Fruit fly (Drosophila melanogaster) whole organism, adult: ENCODE measurements around the gene CG13875.

Source experiments
- CG11617 ChIP-seq: fragments of 200-800 bp; sonication (Bioruptor generic); optimal IDR thresholded peaks from 2 replicates; lab custom pipeline; 2017; ENCODE audit warnings: mild to moderate bottlenecking, missing biosample characterization, missing genetic modification reagents, missing genetic modification characterization
- CG12768 ChIP-seq: fragments of 200-800 bp; sonication (Bioruptor generic); optimal IDR thresholded peaks from 2 replicates; lab custom pipeline; 2017; ENCODE audit warnings: missing biosample characterization, missing genetic modification characterization, mild to moderate bottlenecking, moderate library complexity, missing genetic modification reagents
- CG14711 ChIP-seq: fragments of 200-800 bp; sonication (Bioruptor generic); optimal IDR thresholded peaks from 2 replicates; lab custom pipeline; 2018; ENCODE audit warnings: missing biosample characterization, mild to moderate bottlenecking, missing genetic modification characterization, moderate library complexity
- CG1620 ChIP-seq: fragments of 200-800 bp; sonication (Bioruptor generic); optimal IDR thresholded peaks from 2 replicates; lab custom pipeline; 2016; ENCODE audit warnings: missing biosample characterization, missing genetic modification characterization
- CG33017 ChIP-seq: fragments of 200-800 bp; sonication (Bioruptor generic); optimal IDR thresholded peaks from 2 replicates; lab custom pipeline; 2018; ENCODE audit warnings: missing biosample characterization, mild to moderate bottlenecking, missing genetic modification characterization, moderate library complexity
- CG5204 ChIP-seq: fragments of 200-800 bp; sonication (Bioruptor generic); optimal IDR thresholded peaks from 2 replicates; lab custom pipeline; 2016; ENCODE audit warnings: missing biosample characterization, missing genetic modification characterization
- CG7045 ChIP-seq: fragments of 200-800 bp; sonication (Bioruptor generic); optimal IDR thresholded peaks from 2 replicates; lab custom pipeline; 2017; ENCODE audit warnings: missing biosample characterization, mild to moderate bottlenecking, missing genetic modification characterization
- CG7101 ChIP-seq: fragments of 200-800 bp; sonication (Bioruptor generic); optimal IDR thresholded peaks from 2 replicates; lab custom pipeline; 2018; ENCODE audit warnings: missing biosample characterization, mild to moderate bottlenecking, missing genetic modification characterization, moderate library complexity
- Clk ChIP-seq: fragments of 200-800 bp; sonication (Bioruptor generic); optimal IDR thresholded peaks from 2 replicates; lab custom pipeline; 2017; ENCODE audit warnings: missing biosample characterization, missing genetic modification characterization
- Crg-1 ChIP-seq: fragments of 200-800 bp; sonication (Bioruptor generic); optimal IDR thresholded peaks from 2 replicates; lab custom pipeline; 2016; ENCODE audit warnings: missing biosample characterization, missing genetic modification characterization
- Hr96 ChIP-seq: fragments of 200-800 bp; sonication (Bioruptor generic); optimal IDR thresholded peaks from 2 replicates; lab custom pipeline; 2016; ENCODE audit warnings: missing biosample characterization, missing genetic modification characterization
- Mnt ChIP-seq: fragments of 200-800 bp; sonication (Bioruptor generic); optimal IDR thresholded peaks from 2 replicates; lab custom pipeline; 2016; ENCODE audit warnings: missing biosample characterization, mild to moderate bottlenecking, missing genetic modification characterization
- bab1 ChIP-seq: fragments of 200-800 bp; sonication (Bioruptor generic); optimal IDR thresholded peaks from 3 replicates; lab custom pipeline; 2019; ENCODE audit warnings: missing biosample characterization, mild to moderate bottlenecking, missing genetic modification characterization, moderate library complexity
- cic ChIP-seq: fragments of 200-800 bp; sonication (Bioruptor generic); optimal IDR thresholded peaks from 2 replicates; lab custom pipeline; 2017; ENCODE audit warnings: missing biosample characterization, mild to moderate bottlenecking, missing genetic modification characterization, moderate library complexity
- cnc ChIP-seq, 2 experiments: fragments of >200 bp; optimal IDR thresholded peaks; 2 replicates each; lab custom pipeline; 2017
- kay ChIP-seq: fragments of 200-800 bp; sonication (Bioruptor generic); peaks from one replicate; lab custom pipeline; 2016; ENCODE audit warnings: missing biosample characterization, missing genetic modification characterization, borderline replicate concordance
- ovo ChIP-seq: fragments of 200-800 bp; sonication (Bioruptor generic); optimal IDR thresholded peaks from 2 replicates; lab custom pipeline; 2016; ENCODE audit warnings: missing biosample characterization, missing genetic modification characterization
- pad ChIP-seq: fragments of 200-800 bp; sonication (Bioruptor generic); optimal IDR thresholded peaks from 3 replicates; lab custom pipeline; 2017; ENCODE audit warnings: missing biosample characterization, missing genetic modification characterization, mild to moderate bottlenecking, moderate library complexity, missing genetic modification reagents
- tj ChIP-seq: fragments of 200-800 bp; sonication (Bioruptor generic); optimal IDR thresholded peaks from 3 replicates; lab custom pipeline; 2017; ENCODE audit warnings: missing biosample characterization, mild to moderate bottlenecking, missing genetic modification characterization, moderate library complexity
- toe ChIP-seq: fragments of 200-800 bp; sonication (Bioruptor generic); optimal IDR thresholded peaks from 2 replicates; lab custom pipeline; 2016; ENCODE audit warnings: missing biosample characterization, missing genetic modification characterization

Gene CG13875

dm6 chr3L:166789-167132, 13.0 kb upstream of the CG13875 start:
- TF ChIP-seq toe (GFP tag; lab: Kevin White, UChicago) (no peak), Crg-1 (GFP tag; lab: Kevin White, UChicago) (no peak), CG7045 (GFP tag; lab: Kevin White, UChicago) (no peak), Hr96 (GFP tag; lab: Kevin White, UChicago) (no peak), Mnt (GFP tag; lab: Kevin White, UChicago) (no peak), bab1 (GFP tag; lab: Kevin White, UChicago) (no peak), Clk (GFP tag; lab: Kevin White, UChicago) (no peak), kay (GFP tag; lab: Kevin White, UChicago) (no peak), tj (GFP tag; lab: Kevin White, UChicago) (no peak), pad (no peak), CG33017 (tag; lab: Kevin White, UChicago) (no peak), CG14711 (tag; lab: Kevin White, UChicago) (no peak), cic (no peak), CG7101 (tag; lab: Kevin White, UChicago) (no peak), cnc (optimal IDR thresholded peaks at IDR 0.05; lab: Kevin White, UChicago) (no peak), CG11617 (GFP tag; lab: Kevin White, UChicago) (no peak), ovo (GFP tag; lab: Kevin White, UChicago) (no peak), CG5204 (no peak)

DNA sequence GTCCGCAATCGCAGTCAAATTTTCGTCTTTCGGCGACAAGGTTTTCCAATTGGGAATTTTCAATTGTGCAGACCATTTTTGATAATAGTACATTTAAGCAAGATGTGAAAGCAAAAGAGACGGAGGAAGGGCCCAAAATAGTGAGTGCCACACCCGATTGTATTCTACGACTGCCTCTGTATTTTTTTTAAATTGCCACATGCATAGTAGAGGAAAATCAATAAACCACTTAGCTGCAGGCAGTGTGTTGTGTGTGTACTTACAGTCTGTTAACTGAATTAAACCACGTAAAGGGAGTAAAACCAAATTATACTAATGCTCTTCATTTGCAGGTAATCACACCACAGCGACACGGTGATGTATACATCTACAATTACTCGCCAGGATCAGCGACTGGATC, 8.0 kb upstream of the CG13875 start:
- no peak for TF ChIP-seq Crg-1 (GFP tag; lab: Kevin White, UChicago)
- TF ChIP-seq CG5204, result no peak
- no peak for TF ChIP-seq Hr96 (GFP tag; lab: Kevin White, UChicago)
- TF ChIP-seq toe (GFP tag; lab: Kevin White, UChicago), result no peak
- TF ChIP-seq pad, result no peak
- no peak for TF ChIP-seq Mnt (GFP tag; lab: Kevin White, UChicago)
- no peak for TF ChIP-seq CG11617 (GFP tag; lab: Kevin White, UChicago)
- no peak for TF ChIP-seq Clk (GFP tag; lab: Kevin White, UChicago)
- no peak for TF ChIP-seq CG7101 (tag; lab: Kevin White, UChicago)
- TF ChIP-seq ovo (GFP tag; lab: Kevin White, UChicago), result no peak
- no peak for TF ChIP-seq cnc (optimal IDR thresholded peaks at IDR 0.05; lab: Kevin White, UChicago)
- no peak for TF ChIP-seq CG12768
- no peak for TF ChIP-seq bab1 (GFP tag; lab: Kevin White, UChicago)
- TF ChIP-seq cic, result no peak

DNA sequence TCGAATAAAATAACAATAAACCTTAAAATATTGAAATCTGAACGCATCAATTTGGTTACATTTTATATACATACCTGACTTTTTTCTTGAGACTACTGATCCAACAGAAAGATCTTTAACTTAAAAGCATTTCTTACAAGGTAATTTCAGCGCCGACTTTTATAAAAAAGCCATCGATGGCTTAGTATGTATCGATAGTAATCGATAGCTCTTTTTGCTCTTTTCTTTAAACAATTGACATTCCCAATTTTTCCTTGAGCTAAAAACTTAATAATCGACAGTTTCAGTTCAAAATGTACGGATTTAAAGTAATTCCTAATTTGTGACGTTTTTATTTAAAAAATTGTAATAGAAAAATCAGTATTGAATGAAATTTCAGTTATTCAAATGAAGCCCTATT, 5.2 kb upstream of the CG13875 start:
- no peak for TF ChIP-seq Hr96 (GFP tag; lab: Kevin White, UChicago)
- peak; percentile 48 for TF ChIP-seq bab1 (GFP tag; lab: Kevin White, UChicago)

DNA sequence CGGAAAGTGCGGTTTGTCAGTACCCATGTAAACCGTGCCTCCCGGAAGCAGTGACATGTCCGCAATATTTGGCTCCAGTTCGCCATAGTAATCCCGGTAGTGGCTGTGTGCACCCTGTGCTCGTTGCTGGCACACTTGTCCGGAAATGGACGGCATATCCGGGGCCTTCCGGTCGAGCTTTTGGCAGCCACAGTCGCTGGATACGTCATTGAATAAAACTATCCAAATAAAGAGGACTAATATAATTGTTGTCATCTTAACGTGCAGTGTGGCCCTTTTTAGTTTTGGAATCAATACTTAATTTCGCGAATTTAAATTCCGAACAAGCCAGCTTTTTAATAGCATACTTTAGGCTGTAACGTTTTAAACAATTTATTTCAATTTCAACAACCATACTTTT, 3.8 kb upstream of the CG13875 start, which contains the start of gene CG7049:
Gene CG7049 (minus strand): TSS at position 280 of the 400 bp plus-strand sequence.
- TF ChIP-seq CG14711 (tag; lab: Kevin White, UChicago), result peak; percentile 7
- TF ChIP-seq CG33017 (tag; lab: Kevin White, UChicago), result peak; percentile 40
- no peak for TF ChIP-seq Crg-1 (GFP tag; lab: Kevin White, UChicago)
- peak; percentile 50 for TF ChIP-seq bab1 (GFP tag; lab: Kevin White, UChicago)

DNA sequence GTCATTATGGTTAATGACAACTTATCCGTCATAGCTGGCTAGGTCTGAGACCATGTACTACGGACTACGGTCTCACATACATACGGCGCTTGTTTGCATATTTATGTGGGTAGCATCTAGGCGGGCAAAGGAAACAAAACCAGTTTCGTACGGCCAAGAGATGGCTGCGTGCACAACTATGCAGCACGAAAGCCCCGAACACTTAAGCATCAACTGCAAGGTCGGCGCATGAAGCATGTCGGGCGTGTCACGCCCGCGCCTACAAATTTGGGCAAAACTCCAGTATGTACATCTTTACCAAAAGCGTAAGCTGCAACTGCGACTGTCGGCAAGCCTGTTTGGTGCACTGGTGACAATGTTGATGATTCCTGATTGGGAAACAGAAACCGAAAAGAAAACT, 1.8 kb upstream of the CG13875 start:
- no peak for TF ChIP-seq tj (GFP tag; lab: Kevin White, UChicago)
- TF ChIP-seq pad, result no peak

DNA sequence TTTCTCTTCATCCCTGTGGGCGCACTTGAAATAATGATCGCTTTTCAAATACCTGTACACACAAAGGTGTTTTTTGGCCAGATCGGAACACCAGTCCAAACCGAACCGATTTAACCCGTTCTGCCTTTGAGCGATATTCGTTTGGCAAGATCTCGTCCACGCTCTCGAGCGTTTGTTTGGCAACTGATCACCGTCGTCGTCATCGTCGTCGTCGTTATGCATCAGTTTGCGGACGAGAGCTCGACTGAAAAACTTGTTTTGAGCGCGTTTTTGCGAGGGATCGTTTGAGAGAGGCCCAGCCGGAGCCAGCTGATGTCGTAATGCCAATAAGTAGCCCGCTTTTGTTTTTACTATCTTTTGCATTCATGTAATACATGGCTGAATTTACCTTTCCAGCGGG, 1.3 kb upstream of the CG13875 start:
- TF ChIP-seq toe (GFP tag; lab: Kevin White, UChicago) (no peak), CG5204 (no peak), Clk (GFP tag; lab: Kevin White, UChicago) (no peak), CG12768 (no peak), CG14711 (tag; lab: Kevin White, UChicago) (no peak), cnc (optimal IDR thresholded peaks at IDR 0.05; lab: Kevin White, UChicago) (no peak), CG33017 (tag; lab: Kevin White, UChicago) (no peak), CG11617 (GFP tag; lab: Kevin White, UChicago) (no peak), cic (no peak), kay (GFP tag; lab: Kevin White, UChicago) (no peak), tj (GFP tag; lab: Kevin White, UChicago) (no peak)

DNA sequence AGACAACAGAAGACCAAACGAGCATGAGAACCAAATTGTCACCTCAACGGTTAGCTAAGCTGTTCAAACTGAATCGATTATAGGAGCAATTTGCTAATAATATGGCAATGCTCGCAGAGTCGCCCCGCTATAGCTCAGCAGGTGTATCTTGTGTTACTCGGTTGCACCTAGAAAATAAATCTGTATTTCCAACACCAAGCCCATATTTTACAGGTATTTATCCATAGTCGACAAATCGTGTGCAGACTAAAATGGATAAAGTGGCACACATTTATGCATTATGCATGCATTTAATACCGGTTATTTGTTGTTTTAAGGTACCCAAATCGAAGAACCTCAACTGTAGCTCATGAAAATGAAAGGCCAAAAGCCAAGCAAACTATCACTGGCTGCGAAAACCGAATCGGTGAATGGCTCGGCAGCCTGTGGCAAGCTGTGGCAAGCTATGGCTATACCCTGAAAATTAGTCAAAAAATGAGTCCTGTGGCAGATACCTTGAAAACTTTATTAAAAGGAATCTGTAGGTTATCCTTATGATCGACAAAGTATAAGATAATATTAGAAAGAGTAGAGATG, 722 bp upstream of the CG13875 start, which contains the start of gene Vdup1:
Gene Vdup1 (minus strand): TSS at position 51 of the 576 bp plus-strand sequence.
- TF ChIP-seq CG1620 (GFP tag; lab: Kevin White, UChicago), result no peak
- no peak for TF ChIP-seq CG33017 (tag; lab: Kevin White, UChicago)
- TF ChIP-seq cic, result no peak
- no peak for TF ChIP-seq tj (GFP tag; lab: Kevin White, UChicago)
- TF ChIP-seq Clk (GFP tag; lab: Kevin White, UChicago), result no peak
- no peak for TF ChIP-seq bab1 (GFP tag; lab: Kevin White, UChicago)
- TF ChIP-seq CG7101 (tag; lab: Kevin White, UChicago), result no peak
- no peak for TF ChIP-seq kay (GFP tag; lab: Kevin White, UChicago)
- no peak for TF ChIP-seq Crg-1 (GFP tag; lab: Kevin White, UChicago)
- no peak for TF ChIP-seq Mnt (GFP tag; lab: Kevin White, UChicago)
